Worm (Caenorhabditis elegans) whole organism, young adult: ENCODE measurements around the gene fust-1.

ENCODE experiments used
- B0019.2 ChIP-seq: fragments of 200-800 bp; sonication (Bioruptor generic); conservative IDR thresholded peaks from 2 replicates; pipeline ENCODE4 v1.3.6; 2022; ENCODE audit warnings: missing genetic modification reagents, missing genetic modification characterization, missing compliant biosample characterization
- F22D6.2 ChIP-seq: sonication (generic microtip); optimal IDR thresholded peaks from 2 replicates; lab custom pipeline; 2016; ENCODE audit warnings: mild to moderate bottlenecking, missing genetic modification characterization, missing compliant biosample characterization
- F23B12.7 ChIP-seq: sonication (generic microtip); optimal IDR thresholded peaks from 2 replicates; lab custom pipeline; 2017; ENCODE audit warnings: missing genetic modification characterization, mild to moderate bottlenecking, missing compliant biosample characterization, antibody characterized with exemption, moderate library complexity; ENCODE audit not compliant: insufficient read depth
- F33H1.4 ChIP-seq: fragments of 200-800 bp; sonication (Bioruptor generic); IDR thresholded peaks from 2 replicates; pipeline ENCODE4 v1.3.6; 2022; ENCODE audit warnings: missing genetic modification reagents, missing genetic modification characterization, missing compliant biosample characterization
- F49E8.2 ChIP-seq: sonication (generic microtip); optimal IDR thresholded peaks from 3 replicates; lab custom pipeline; 2017; ENCODE audit warnings: missing genetic modification characterization, mild to moderate bottlenecking, missing compliant biosample characterization, antibody characterized with exemption, moderate library complexity; ENCODE audit not compliant: insufficient read depth
- F55B11.4 ChIP-seq: sonication (generic microtip); optimal IDR thresholded peaks from 2 replicates; lab custom pipeline; 2016; ENCODE audit warnings: missing compliant biosample characterization, missing genetic modification characterization, borderline replicate concordance; ENCODE audit not compliant: insufficient read depth
- Y53G8AR.9 ChIP-seq: fragments of 200-800 bp; sonication (Bioruptor generic); conservative IDR thresholded peaks from 2 replicates; pipeline ENCODE4 v1.3.6; 2022; ENCODE audit warnings: missing genetic modification reagents, missing genetic modification characterization, missing compliant biosample characterization
- Y67H2A.10 ChIP-seq: fragments of 200-800 bp; sonication (Bioruptor generic); conservative IDR thresholded peaks from 2 replicates; pipeline ENCODE4 v1.3.6; 2022; ENCODE audit warnings: missing genetic modification reagents, missing genetic modification characterization, missing compliant biosample characterization
- ZK185.1 ChIP-seq: sonication (generic microtip); optimal IDR thresholded peaks from 2 replicates; lab custom pipeline; 2016; ENCODE audit warnings: mild to moderate bottlenecking, missing genetic modification characterization, missing compliant biosample characterization; ENCODE audit not compliant: poor library complexity, severe bottlenecking
- aptf-2 ChIP-seq: fragments of 200-800 bp; sonication (Bioruptor generic); conservative IDR thresholded peaks from 2 replicates; pipeline ENCODE4 v1.3.6; 2022; ENCODE audit warnings: missing genetic modification reagents, missing genetic modification characterization, missing compliant biosample characterization
- atf-7 ChIP-seq: sonication (generic microtip); optimal IDR thresholded peaks from 2 replicates; lab custom pipeline; 2017; ENCODE audit warnings: mild to moderate bottlenecking, missing genetic modification characterization, missing compliant biosample characterization
- attf-5 ChIP-seq: fragments of 200-800 bp; sonication (Bioruptor generic); optimal IDR thresholded peaks from 2 replicates; lab custom pipeline; 2018; ENCODE audit warnings: mild to moderate bottlenecking, missing genetic modification characterization, missing compliant biosample characterization
- bed-2 ChIP-seq: fragments of 200-800 bp; sonication (Bioruptor generic); IDR thresholded peaks from 2 replicates; pipeline ENCODE4 v1.3.6; 2022; ENCODE audit warnings: missing genetic modification reagents, missing genetic modification characterization, missing compliant biosample characterization
- ccch-3 ChIP-seq: fragments of 200-800 bp; sonication (Bioruptor generic); optimal IDR thresholded peaks from 2 replicates; lab custom pipeline; 2018; ENCODE audit warnings: mild to moderate bottlenecking, missing genetic modification characterization, missing compliant biosample characterization
- ceh-27 ChIP-seq: fragments of 200-800 bp; sonication (Bioruptor generic); optimal IDR thresholded peaks from 2 replicates; lab custom pipeline; 2018; ENCODE audit warnings: mild to moderate bottlenecking, missing genetic modification characterization, moderate library complexity, missing compliant biosample characterization
- ceh-40 ChIP-seq: fragments of 200-800 bp; sonication (Bioruptor generic); IDR thresholded peaks from 2 replicates; pipeline ENCODE4 v1.3.6; 2022; ENCODE audit warnings: missing genetic modification characterization, missing compliant biosample characterization
- chd-7 ChIP-seq: sonication (generic microtip); optimal IDR thresholded peaks from 2 replicates; lab custom pipeline; 2016; ENCODE audit warnings: mild to moderate bottlenecking, missing genetic modification characterization, moderate library complexity, missing compliant biosample characterization
- die-1 ChIP-seq: sonication (generic microtip); optimal IDR thresholded peaks from 2 replicates; lab custom pipeline; 2016; ENCODE audit warnings: missing genotype, mild to moderate bottlenecking, missing genetic modification characterization, missing compliant biosample characterization
- egl-44 ChIP-seq: fragments of 200-800 bp; sonication (Bioruptor generic); IDR thresholded peaks from 2 replicates; pipeline ENCODE4 v1.3.6; 2022; ENCODE audit warnings: missing genetic modification reagents, missing genetic modification characterization, missing compliant biosample characterization
- ets-4 ChIP-seq: fragments of 200-800 bp; sonication (Bioruptor generic); optimal IDR thresholded peaks from 2 replicates; lab custom pipeline; 2018; ENCODE audit warnings: mild to moderate bottlenecking, missing genetic modification characterization, missing compliant biosample characterization
- him-1 ChIP-seq: sonication (generic microtip); optimal IDR thresholded peaks from 2 replicates; lab custom pipeline; 2016; ENCODE audit warnings: missing genotype, missing genetic modification reagents, missing genetic modification characterization, missing compliant biosample characterization
- hlh-12 ChIP-seq: sonication (generic microtip); optimal IDR thresholded peaks from 2 replicates; lab custom pipeline; 2016; ENCODE audit warnings: missing genetic modification characterization, missing compliant biosample characterization
- hmg-1.2 ChIP-seq: fragments of 200-800 bp; sonication (Bioruptor generic); IDR thresholded peaks from 2 replicates; pipeline ENCODE4 v1.3.6; 2022; ENCODE audit warnings: missing genetic modification reagents, missing genetic modification characterization, missing compliant biosample characterization
- hmg-20 ChIP-seq: fragments of 200-800 bp; sonication (Bioruptor generic); IDR thresholded peaks from 2 replicates; pipeline ENCODE4 v1.3.6; 2022; ENCODE audit warnings: missing genetic modification reagents, missing genetic modification characterization, missing compliant biosample characterization
- hrde-1 ChIP-seq: sonication (generic microtip); optimal IDR thresholded peaks from 2 replicates; lab custom pipeline; 2016; ENCODE audit warnings: missing genetic modification characterization, mild to moderate bottlenecking, missing compliant biosample characterization, moderate library complexity, missing genotype, missing genetic modification reagents, borderline replicate concordance
- let-526 ChIP-seq: fragments of 200-800 bp; sonication (Bioruptor generic); IDR thresholded peaks from 2 replicates; pipeline ENCODE4 v1.3.6; 2022; ENCODE audit warnings: missing genetic modification reagents, missing genetic modification characterization, missing compliant biosample characterization
- lin-54 ChIP-seq: fragments of 200-800 bp; sonication (Bioruptor generic); optimal IDR thresholded peaks from 2 replicates; lab custom pipeline; 2018; ENCODE audit warnings: mild to moderate bottlenecking, missing genetic modification characterization, missing compliant biosample characterization
- lir-1 ChIP-seq: fragments of 200-800 bp; sonication (Bioruptor generic); conservative IDR thresholded peaks from 2 replicates; pipeline ENCODE4 v1.3.6; 2022; ENCODE audit warnings: missing genetic modification reagents, missing genetic modification characterization, missing compliant biosample characterization
- lsy-27 ChIP-seq: sonication (generic microtip); optimal IDR thresholded peaks from 2 replicates; lab custom pipeline; 2017; ENCODE audit warnings: missing genetic modification characterization, mild to moderate bottlenecking, missing compliant biosample characterization, antibody characterized with exemption, missing genotype, borderline replicate concordance; ENCODE audit not compliant: insufficient read depth
- mel-28 ChIP-seq: sonication (generic microtip); optimal IDR thresholded peaks from 2 replicates; lab custom pipeline; 2016; ENCODE audit warnings: borderline replicate concordance, mild to moderate bottlenecking, missing genetic modification characterization, missing compliant biosample characterization
- nhr-120 ChIP-seq: fragments of 200-800 bp; sonication (Bioruptor generic); IDR thresholded peaks from 2 replicates; pipeline ENCODE4 v1.3.6; 2022; ENCODE audit warnings: missing genetic modification characterization, missing compliant biosample characterization
- nhr-90 ChIP-seq: sonication (generic microtip); optimal IDR thresholded peaks from 2 replicates; lab custom pipeline; 2016; ENCODE audit warnings: missing genotype, mild to moderate bottlenecking, missing genetic modification characterization, missing compliant biosample characterization
- repo-1 ChIP-seq: sonication (generic microtip); optimal IDR thresholded peaks from 2 replicates; lab custom pipeline; 2017; ENCODE audit warnings: mild to moderate bottlenecking, missing genetic modification characterization, missing compliant biosample characterization
- snpc-1.3 ChIP-seq: sonication (generic microtip); optimal IDR thresholded peaks from 2 replicates; lab custom pipeline; 2017; ENCODE audit warnings: missing genetic modification characterization, mild to moderate bottlenecking, missing compliant biosample characterization, antibody characterized with exemption, moderate library complexity, missing genotype, missing genetic modification reagents; ENCODE audit not compliant: insufficient read depth
- snpc-4 ChIP-seq, 5 experiments: fragments of 150-350 bp in 1 of 5; sonication (generic microtip) in 4 of 5; optimal IDR thresholded peaks; 2 replicates each; lab custom pipeline; 2014 to 2018; ENCODE audit warnings: missing genetic modification characterization in 5 of 5, missing biosample characterization in 3 of 5, antibody characterized with exemption in 2 of 5, mild to moderate bottlenecking in 2 of 5, missing compliant biosample characterization in 2 of 5, missing genotype in 2 of 5, moderate library complexity in 2 of 5, missing genetic modification reagents in 1 of 5
- sptf-2 ChIP-seq: fragments of 200-800 bp; sonication (Bioruptor generic); optimal IDR thresholded peaks from 2 replicates; lab custom pipeline; 2018; ENCODE audit warnings: mild to moderate bottlenecking, missing genetic modification characterization, missing compliant biosample characterization
- tlf-1 ChIP-seq: fragments of 200-800 bp; sonication (Bioruptor generic); optimal IDR thresholded peaks from 2 replicates; lab custom pipeline; 2018; ENCODE audit warnings: mild to moderate bottlenecking, missing genetic modification characterization, missing compliant biosample characterization
- unc-62 ChIP-seq: fragments of 150-350 bp; optimal IDR thresholded peaks from 2 replicates; lab custom pipeline; 2014; ENCODE audit warnings: missing biosample characterization, missing genetic modification reagents, missing genetic modification characterization
- zfh-2 ChIP-seq: fragments of 200-800 bp; sonication (Bioruptor generic); conservative IDR thresholded peaks from 2 replicates; pipeline ENCODE4 v1.3.6; 2022; ENCODE audit warnings: missing genetic modification reagents, missing genetic modification characterization, missing compliant biosample characterization
- ztf-28 ChIP-seq: fragments of 200-800 bp; sonication (Bioruptor generic); IDR thresholded peaks from 2 replicates; pipeline ENCODE4 v1.3.6; 2022; ENCODE audit warnings: missing genetic modification reagents, missing genetic modification characterization, missing compliant biosample characterization

fust-1 gene

DNA sequence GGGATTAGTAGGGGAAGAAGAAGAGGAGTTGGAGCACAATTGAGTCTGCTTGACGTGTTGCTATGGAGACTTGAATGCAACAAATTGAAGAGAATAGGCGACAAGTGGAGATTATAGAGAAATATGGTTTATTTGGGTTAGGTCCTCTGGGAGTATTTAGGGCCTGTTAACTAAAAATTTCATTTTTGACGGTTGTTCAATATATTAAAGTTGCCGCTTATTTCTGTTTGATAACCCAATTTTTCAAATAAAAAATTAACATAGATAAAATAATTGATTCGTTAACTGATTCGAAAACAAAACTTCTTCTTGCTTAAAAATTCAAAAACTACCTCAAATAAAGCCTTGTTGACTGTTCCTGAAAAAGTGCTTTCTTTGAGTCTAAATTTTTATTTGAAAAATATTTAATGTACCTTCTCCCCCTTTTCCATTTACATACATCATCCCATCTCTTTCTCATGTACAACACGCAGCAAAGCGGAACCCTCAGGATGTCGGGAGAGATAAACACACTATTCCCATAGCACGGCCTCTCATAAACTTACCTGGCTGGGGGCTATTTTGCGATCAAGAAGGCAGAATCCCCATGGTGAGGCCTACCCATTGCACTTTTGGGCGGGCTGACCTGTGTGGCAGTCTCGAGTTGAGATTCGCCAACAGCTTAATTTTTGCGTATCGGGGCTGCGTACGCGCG is 19.1 kb downstream of the fust-1 start, which contains the start of gene dyf-13 (continued):
- TF ChIP-seq F49E8.2 (tag; lab: Kevin White, UChicago) (no peak), lin-54 (GFP tag; lab: Kevin White, UChicago) (no peak), atf-7 (tag; lab: Kevin White, UChicago) (no peak), aptf-2 (GFP tag; lab: Robert Waterston, UW) (0 out of 2 replicates have a peak, but pooled peaks have one; percentile 60), egl-44 (GFP tag; lab: Robert Waterston, UW) (no peak), sptf-2 (GFP tag; lab: Kevin White, UChicago) (no peak), hmg-20 (GFP tag; lab: Robert Waterston, UW) (no peak), him-1 (tag; lab: Kevin White, UChicago) (no peak), let-526 (GFP tag; lab: Robert Waterston, UW) (no peak), snpc-4 (GFP tag; optimal IDR thresholded peaks at IDR 0.05; lab: Kevin White, UChicago) (peak; percentile 70), snpc-4 (tag; optimal IDR thresholded peaks at IDR 0.05; lab: Kevin White, UChicago) (peak in 3 of 4 experiments; percentile 82 to 86 (median 84)), hlh-12 (tag; lab: Kevin White, UChicago) (no peak), lir-1 (GFP tag; lab: Robert Waterston, UW) (no peak)

DNA sequence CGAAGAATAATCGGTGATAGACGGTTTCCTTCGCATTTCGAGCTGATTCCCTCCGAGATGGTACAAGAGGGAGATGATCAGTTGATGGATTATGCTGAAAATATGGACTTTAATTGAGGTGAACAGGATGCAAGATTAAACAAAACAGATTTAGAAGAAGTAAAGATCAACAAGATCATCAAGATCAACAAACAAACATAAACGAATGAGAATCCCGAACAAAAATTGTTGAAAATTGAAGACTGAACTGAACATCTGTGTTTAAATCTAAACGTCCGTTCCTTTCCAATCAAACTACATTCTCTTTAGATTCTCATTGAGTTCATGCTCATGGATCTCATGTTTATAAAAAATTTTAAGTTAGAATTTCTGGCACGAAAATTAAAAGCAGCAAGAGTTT is 22.5 kb downstream of the fust-1 start, which contains the start of gene glc-4:
glc-4 (minus strand) TSS at position 101 of the 400 bp plus-strand sequence.
- no peak for TF ChIP-seq ceh-40
- TF ChIP-seq attf-5 (GFP tag; lab: Kevin White, UChicago): no peak
- TF ChIP-seq ceh-27: no peak
- no peak for TF ChIP-seq F23B12.7 (tag; lab: Kevin White, UChicago)
- no peak for TF ChIP-seq ztf-28 (GFP tag; lab: Robert Waterston, UW)
- no peak for TF ChIP-seq F55B11.4 (tag; lab: Kevin White, UChicago)
- TF ChIP-seq hrde-1: no peak
- no peak for TF ChIP-seq aptf-2 (GFP tag; lab: Robert Waterston, UW)
- no peak for TF ChIP-seq zfh-2 (GFP tag; lab: Robert Waterston, UW)
- no peak for TF ChIP-seq chd-7 (tag; lab: Kevin White, UChicago)
- no peak for TF ChIP-seq nhr-90
- no peak for TF ChIP-seq bed-2 (GFP tag; lab: Robert Waterston, UW)
- no peak for TF ChIP-seq Y67H2A.10 (GFP tag; lab: Robert Waterston, UW)
- no peak for TF ChIP-seq tlf-1 (GFP tag; lab: Kevin White, UChicago)
- TF ChIP-seq F33H1.4 (GFP tag; lab: Robert Waterston, UW): no peak
- TF ChIP-seq nhr-120 (GFP tag; lab: Robert Waterston, UW): no peak
- no peak for TF ChIP-seq ets-4 (GFP tag; lab: Kevin White, UChicago)
- TF ChIP-seq F22D6.2 (tag; lab: Kevin White, UChicago): no peak

DNA sequence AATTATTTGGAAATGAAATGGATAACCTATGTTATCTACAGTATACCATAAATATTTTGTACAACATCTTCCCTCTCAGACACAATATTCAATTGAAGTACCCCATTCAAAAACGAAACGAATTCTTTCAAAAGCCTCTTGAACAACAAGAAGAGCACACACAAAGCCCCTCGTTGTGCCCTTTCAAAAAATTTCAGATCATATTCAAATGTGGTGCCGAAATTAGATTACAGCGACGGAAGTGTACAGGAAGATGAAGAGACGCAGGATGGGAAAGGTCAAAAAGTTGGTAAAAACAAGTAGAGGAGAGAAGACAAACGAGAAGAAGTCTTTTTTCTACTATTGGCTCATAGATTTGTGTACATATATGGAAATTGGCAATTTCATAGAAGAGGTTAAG is 23.7 kb downstream of the fust-1 start:
- peak; percentile 18 for TF ChIP-seq ceh-27
- no peak for TF ChIP-seq lsy-27

DNA sequence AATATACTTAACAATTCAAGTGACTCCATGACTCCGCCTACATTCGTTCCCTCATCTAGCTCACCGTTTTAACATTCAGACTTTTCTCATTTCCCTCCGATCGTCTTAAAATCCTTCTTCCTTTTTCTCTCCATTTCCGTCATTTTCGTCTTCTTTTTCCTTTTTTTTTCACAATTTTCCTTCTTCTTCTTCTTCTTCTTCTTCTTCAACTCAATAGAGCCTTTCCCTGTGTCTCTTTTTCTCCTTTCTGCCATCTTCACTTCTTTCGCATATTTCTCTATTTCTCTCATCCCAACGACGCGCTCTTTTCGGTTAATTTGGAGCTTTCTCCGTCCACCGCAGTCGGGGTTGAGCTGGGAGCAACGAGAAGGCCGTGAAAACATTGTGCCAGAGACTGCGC is 30.2 kb downstream of the fust-1 start:
- no peak for TF ChIP-seq Y53G8AR.9 (GFP tag; lab: Robert Waterston, UW)
- TF ChIP-seq ZK185.1 (tag; lab: Kevin White, UChicago): no peak
- no peak for TF ChIP-seq F33H1.4 (GFP tag; lab: Robert Waterston, UW)
- no peak for TF ChIP-seq repo-1 (tag; lab: Kevin White, UChicago)
- TF ChIP-seq die-1 (tag; lab: Kevin White, UChicago): no peak
- TF ChIP-seq hmg-1.2 (GFP tag; lab: Robert Waterston, UW): no peak
- no peak for TF ChIP-seq B0019.2 (GFP tag; lab: Robert Waterston, UW)
- TF ChIP-seq F55B11.4 (tag; lab: Kevin White, UChicago): no peak
- TF ChIP-seq unc-62 (GFP tag; lab: Kevin White, UChicago): no peak
- no peak for TF ChIP-seq ccch-3 (GFP tag; lab: Kevin White, UChicago)
- no peak for TF ChIP-seq snpc-1.3 (tag; lab: Kevin White, UChicago)
- TF ChIP-seq him-1 (tag; lab: Kevin White, UChicago): no peak
- TF ChIP-seq hrde-1: no peak
- TF ChIP-seq mel-28 (tag; lab: Kevin White, UChicago): no peak
